Fruit fly (Drosophila melanogaster) S2 (cell line): Measurements from ENCODE around the gene CG11693.

Experiments
- CG8478 ChIP-seq: fragments of >200 bp; optimal IDR thresholded peaks from 2 replicates; lab custom pipeline; 2018
- CTCF ChIP-seq, 2 experiments: fragments of >200 bp; optimal IDR thresholded peaks; 2 replicates each; lab custom pipeline; 2018

DNA sequence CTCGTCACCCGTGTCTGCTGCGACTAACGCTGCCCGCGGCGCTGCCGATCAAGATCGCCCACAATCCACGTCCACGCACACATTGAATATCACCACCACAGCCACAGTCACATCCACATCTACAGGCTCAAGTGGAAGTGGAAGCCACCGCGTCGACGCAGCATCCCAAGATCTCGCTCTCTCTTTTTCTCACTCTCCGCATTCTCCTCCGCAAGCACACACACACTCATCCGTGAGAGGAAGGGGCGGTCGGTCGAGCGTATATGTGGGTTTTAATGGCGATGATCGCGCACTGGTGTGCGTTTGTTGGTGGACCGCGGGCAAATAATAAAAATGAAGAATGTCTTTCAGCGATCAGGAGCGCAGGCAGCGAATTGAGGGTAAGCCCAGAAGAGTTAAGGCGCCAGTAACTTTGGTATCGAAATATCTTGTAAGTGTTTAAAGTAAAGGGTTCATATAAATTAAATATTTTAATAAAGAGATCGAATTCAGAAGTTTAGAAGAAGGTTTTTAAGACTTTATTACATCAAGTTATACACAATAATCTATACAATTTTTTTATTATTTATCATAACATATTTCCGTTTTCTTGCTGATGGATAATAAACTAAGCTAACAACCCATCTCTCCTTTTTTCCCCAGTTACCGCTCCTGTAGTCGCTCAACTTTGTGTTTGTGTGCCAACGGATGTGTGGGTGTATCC, 23.3 kb upstream of the CG11693 start, which contains the start of gene Poxm:
- TF ChIP-seq CG8478 (no peak), CTCF (optimal IDR thresholded peaks at IDR 0.05; lab: Kevin White, UChicago) (no peak)
